Fruit fly (Drosophila melanogaster): ENCODE measurements around the gene cutlet.

Gene cutlet

DNA sequence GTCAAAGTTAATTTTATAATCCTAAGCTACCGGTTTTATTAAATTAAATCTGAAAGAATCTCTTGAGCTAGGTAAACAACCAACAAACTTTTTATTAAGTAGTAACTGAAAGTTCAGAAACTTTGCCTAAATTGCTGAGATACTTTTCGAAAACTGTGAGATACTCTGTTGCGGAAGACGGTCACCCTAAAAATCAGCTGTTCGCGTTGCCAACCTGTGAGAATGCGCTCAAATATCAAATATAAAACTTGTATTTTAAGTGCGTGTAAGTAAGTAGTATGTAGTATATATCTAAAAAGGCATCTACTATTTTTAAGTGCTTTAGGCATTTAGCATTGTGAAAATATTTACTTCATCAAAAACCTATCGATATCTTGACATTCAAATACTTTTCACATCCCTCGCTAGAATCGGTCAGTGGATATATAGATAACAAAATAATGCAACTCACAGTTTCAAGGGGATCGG is 1.4 kb upstream of the cutlet start, which contains the start of the genes CG31955 and CG2818 (continued):
- TF ChIP-seq klu (GFP tag; IDR thresholded peaks at IDR 0.05) (no peak), grau (tag; optimal IDR thresholded peaks at IDR 0.05) (peak; percentile 18), bowl (GFP tag; IDR thresholded peaks at IDR 0.05) (no peak), dmrt99B (tag; optimal IDR thresholded peaks at IDR 0.05) (no peak), hth (optimal IDR thresholded peaks at IDR 0.05) (no peak), Hr51 (GFP tag; optimal IDR thresholded peaks at IDR 0.05) (no peak), NfI (GFP tag; optimal IDR thresholded peaks at IDR 0.05) (peak; percentile 26), CG13894 (tag; optimal IDR thresholded peaks at IDR 0.05) (peak; percentile 40), kay (GFP tag; optimal IDR thresholded peaks at IDR 0.05) (peak; percentile 50), Scr (GFP tag; IDR thresholded peaks at IDR 0.05; ENCODE audit: partially characterized antibody) (peak; percentile 83), NFAT (GFP tag; IDR thresholded peaks at IDR 0.05) (no peak), Antp (GFP tag; optimal IDR thresholded peaks at IDR 0.05) (no peak), crc (GFP tag; optimal IDR thresholded peaks at IDR 0.05) (no peak), CG11247 (GFP tag; IDR thresholded peaks at IDR 0.05) (no peak), Usf (GFP tag; optimal IDR thresholded peaks at IDR 0.05) (no peak), Ptx1 (GFP tag; IDR thresholded peaks at IDR 0.05) (no peak), CG2129 (GFP tag; IDR thresholded peaks at IDR 0.05; ENCODE audit: partially characterized antibody) (peak; percentile 63; the same call in 1 of the 2 replicates), jumu (GFP tag; optimal IDR thresholded peaks at IDR 0.05) (no peak), luna (GFP tag; optimal IDR thresholded peaks at IDR 0.05) (no peak), Dref (GFP tag; IDR thresholded peaks at IDR 0.05) (peak; percentile 60), CG11093 (GFP tag; IDR thresholded peaks at IDR 0.05) (no peak), unc-4 (GFP tag; IDR thresholded peaks at IDR 0.05; ENCODE audit: partially characterized antibody) (peak; percentile 77), dm (GFP tag; optimal IDR thresholded peaks at IDR 0.05) (peak; percentile 57), zen2 (GFP tag; IDR thresholded peaks at IDR 0.05; ENCODE audit: partially characterized antibody) (peak; percentile 38; the same call in 1 of the 3 replicates), CG9817 (tag; optimal IDR thresholded peaks at IDR 0.05) (no peak), CG7372 (GFP tag; IDR thresholded peaks at IDR 0.05) (no peak), CG17568 (GFP tag; optimal IDR thresholded peaks at IDR 0.05) (no peak), CG17612 (GFP tag; IDR thresholded peaks at IDR 0.05) (no peak), schlank (tag; optimal IDR thresholded peaks at IDR 0.05) (no peak), esg (GFP tag; conservative IDR thresholded peaks at IDR 0.05) (no peak), CG4730 (GFP tag; IDR thresholded peaks at IDR 0.05) (no peak), Rx (GFP tag; IDR thresholded peaks at IDR 0.05) (no peak), amos (GFP tag; IDR thresholded peaks at IDR 0.05; ENCODE audit: partially characterized antibody) (peak; percentile 65), CG43689 (GFP tag; IDR thresholded peaks at IDR 0.05) (no peak), H15 (GFP tag; IDR thresholded peaks at IDR 0.05) (no peak), CG15269 (tag; optimal IDR thresholded peaks at IDR 0.05) (peak; percentile 9), CG10321 (GFP tag; IDR thresholded peaks at IDR 0.05) (no peak), D19A (tag; optimal IDR thresholded peaks at IDR 0.05) (no peak), CG34422 (GFP tag; IDR thresholded peaks at IDR 0.05) (no peak), trh (GFP tag; optimal IDR thresholded peaks at IDR 0.05) (no peak), odd (GFP tag; optimal IDR thresholded peaks at IDR 0.05) (no peak), CG32767 (GFP tag; IDR thresholded peaks at IDR 0.05) (no peak), B-H1 (GFP tag; IDR thresholded peaks at IDR 0.05) (no peak), Taf1 (GFP tag; IDR thresholded peaks at IDR 0.05) (no peak), ATbp (GFP tag; optimal IDR thresholded peaks at IDR 0.05) (no peak), CG6654 (GFP tag; optimal IDR thresholded peaks at IDR 0.05) (no peak), Kr (GFP tag; optimal IDR thresholded peaks at IDR 0.05) (no peak), ssp (GFP tag; IDR thresholded peaks at IDR 0.05) (no peak), Bdp1 (GFP tag; optimal IDR thresholded peaks at IDR 0.05) (no peak), CG10366 (GFP tag; IDR thresholded peaks at IDR 0.05) (no peak), Hr3 (GFP tag; optimal IDR thresholded peaks at IDR 0.05) (no peak), lbe (GFP tag; optimal IDR thresholded peaks at IDR 0.05) (no peak)

Data from whole organism, embryonic.